Fruit fly (Drosophila melanogaster): ENCODE measurements around the gene Spn27A.

DNA sequence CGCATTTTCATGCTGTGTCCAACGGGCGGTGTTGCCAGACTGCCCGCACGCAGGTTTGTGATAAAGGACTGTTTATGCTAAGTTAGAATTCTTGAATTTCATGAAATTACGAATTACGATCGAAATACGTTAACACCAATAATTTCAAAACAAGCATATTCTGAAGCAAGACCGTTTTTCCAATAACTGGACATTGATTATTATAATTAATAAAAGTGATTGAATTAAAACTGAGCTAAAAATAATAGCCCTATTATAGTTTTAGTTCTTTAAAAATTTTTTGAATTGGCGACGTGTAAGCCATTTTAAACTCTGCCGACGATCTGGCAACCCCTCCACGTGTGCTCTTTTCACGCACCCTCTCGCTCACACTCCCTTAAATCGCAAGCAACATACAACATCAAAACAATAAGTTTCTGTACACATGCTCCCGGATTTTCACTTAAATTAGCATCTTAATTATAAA is 25.0 kb downstream of the Spn27A start:
- TF ChIP-seq D1 (tag; optimal IDR thresholded peaks at IDR 0.05) (no peak), rn (GFP tag; IDR thresholded peaks at IDR 0.05) (peak; percentile 90)

Data from whole organism, pupa.